Fruit fly (Drosophila melanogaster) Kc167 (cell line): ENCODE data around the gene SNRPG.

ENCODE experiments used
- Myc ChIP-seq: fragments of >200 bp; optimal IDR thresholded peaks from 2 replicates; lab custom pipeline; 2017; ENCODE audit warnings: missing external identifiers
- psq ChIP-seq: fragments of >200 bp; optimal IDR thresholded peaks from 2 replicates; lab custom pipeline; 2017; ENCODE audit warnings: missing external identifiers

- TF ChIP-seq psq (no peak), Myc (lab: Kevin White, UChicago) (no peak)
These were observed 24.3 kb upstream of the SNRPG start, which contains the start of gene CG15865 for dm6 chrX:16664405-16665064.
